Worm (Caenorhabditis elegans) whole organism, L4/young adult: ENCODE data around the gene fbxa-10.

Experiments used
- W03F9.2 ChIP-seq: fragments of 150-350 bp; optimal IDR thresholded peaks from 2 replicates; lab custom pipeline; 2014; ENCODE audit warnings: missing biosample characterization, missing genetic modification characterization
- dao-5 ChIP-seq: sonication (generic microtip); optimal IDR thresholded peaks from 2 replicates; lab custom pipeline; 2016; ENCODE audit warnings: missing genotype, missing genetic modification characterization, moderate library complexity, missing compliant biosample characterization
- him-1 ChIP-seq: sonication (generic microtip); optimal IDR thresholded peaks from 2 replicates; lab custom pipeline; 2016; ENCODE audit warnings: missing genotype, missing genetic modification reagents, missing genetic modification characterization, missing compliant biosample characterization

DNA sequence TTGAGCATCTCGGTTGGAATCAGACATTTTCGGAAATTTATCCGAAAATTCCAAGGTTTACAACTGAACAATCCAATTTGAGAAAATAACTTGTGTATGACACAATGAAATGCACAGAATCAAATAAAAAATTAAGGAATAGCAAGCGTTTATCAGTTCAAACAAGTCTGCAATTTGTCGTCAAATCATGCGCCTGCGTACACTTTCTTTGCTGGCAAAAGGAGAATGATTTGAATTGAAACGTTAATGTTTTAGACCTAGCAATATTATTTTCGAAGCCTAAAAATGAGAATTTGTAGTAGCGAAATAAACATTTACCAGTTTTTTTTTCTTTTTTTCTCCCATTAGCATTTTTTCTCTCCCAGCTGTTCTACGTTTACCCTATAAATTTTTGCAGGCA lies 1.7 kb upstream of the fbxa-10 start, which contains the start of the genes fbxa-67 and fbxa-11:
- TF ChIP-seq W03F9.2 (tag; lab: Kevin White, UChicago): no peak
- no peak for TF ChIP-seq dao-5 (tag; lab: Kevin White, UChicago)
- no peak for TF ChIP-seq him-1 (tag; lab: Kevin White, UChicago)
